Worm (Caenorhabditis elegans): Measurements from ENCODE around the gene marc-5.
A peak's percentile ranks its signal among the peaks of the same experiment; 100 is the strongest.

The marc-5 gene

DNA sequence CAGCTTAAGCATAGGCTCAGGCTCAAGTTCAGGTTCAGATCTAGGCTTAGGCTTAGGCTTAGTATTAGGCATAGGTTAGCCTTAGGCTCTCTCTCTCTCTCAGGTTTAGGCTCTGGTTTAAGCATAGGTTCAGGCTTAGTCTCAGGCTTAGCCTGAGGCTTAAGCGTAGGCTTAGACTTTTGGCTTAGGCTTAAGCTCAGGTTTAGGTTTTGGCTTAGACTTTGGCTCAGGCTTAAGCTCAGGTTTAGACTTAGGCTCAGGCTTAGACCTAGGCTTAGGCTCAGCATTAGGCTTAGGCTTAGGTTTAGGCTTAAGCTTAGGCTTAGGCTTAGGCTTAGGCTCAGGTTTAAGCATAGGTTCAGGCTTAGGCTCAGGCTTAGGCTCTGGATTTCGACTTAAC, 35.6 kb downstream of the marc-5 start (continued):
- TF ChIP-seq bed-1 (GFP tag; IDR thresholded peaks at IDR 0.05) (no peak), lin-54 (GFP tag; optimal IDR thresholded peaks at IDR 0.05) (no peak)

DNA sequence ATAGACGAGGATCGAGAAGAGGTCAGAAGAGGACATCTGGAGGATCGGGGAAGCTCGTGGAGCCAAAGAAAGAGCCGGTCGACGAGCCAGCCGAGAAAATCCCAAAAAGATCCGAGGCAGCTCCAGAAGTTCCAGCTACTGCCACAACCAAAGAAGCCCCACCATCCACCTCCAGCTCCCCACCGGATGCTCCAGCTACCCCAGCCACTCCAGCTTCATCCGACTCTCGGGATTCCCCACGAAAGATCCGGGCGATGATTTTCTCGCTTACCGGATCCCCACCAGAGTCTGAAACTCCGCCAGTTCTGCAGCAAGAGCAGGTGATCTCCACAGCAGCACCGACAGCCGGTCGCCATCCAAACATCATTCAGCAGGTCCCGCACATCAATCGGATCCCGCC, 36.4 kb downstream of the marc-5 start:
- TF ChIP-seq pbrm-1 (GFP tag; IDR thresholded peaks at IDR 0.05) (0 out of 2 replicates have a peak, but pooled peaks have one; percentile 22), zfh-2 (GFP tag; conservative IDR thresholded peaks at IDR 0.05) (peak; percentile 74), egrh-3 (GFP tag; IDR thresholded peaks at IDR 0.05) (peak; percentile 67; the same call in 1 of the 2 replicates), madf-6 (GFP tag; IDR thresholded peaks at IDR 0.05) (no peak), ztf-28 (GFP tag; IDR thresholded peaks at IDR 0.05) (0 out of 2 replicates have a peak, but pooled peaks have one; percentile 2)

DNA sequence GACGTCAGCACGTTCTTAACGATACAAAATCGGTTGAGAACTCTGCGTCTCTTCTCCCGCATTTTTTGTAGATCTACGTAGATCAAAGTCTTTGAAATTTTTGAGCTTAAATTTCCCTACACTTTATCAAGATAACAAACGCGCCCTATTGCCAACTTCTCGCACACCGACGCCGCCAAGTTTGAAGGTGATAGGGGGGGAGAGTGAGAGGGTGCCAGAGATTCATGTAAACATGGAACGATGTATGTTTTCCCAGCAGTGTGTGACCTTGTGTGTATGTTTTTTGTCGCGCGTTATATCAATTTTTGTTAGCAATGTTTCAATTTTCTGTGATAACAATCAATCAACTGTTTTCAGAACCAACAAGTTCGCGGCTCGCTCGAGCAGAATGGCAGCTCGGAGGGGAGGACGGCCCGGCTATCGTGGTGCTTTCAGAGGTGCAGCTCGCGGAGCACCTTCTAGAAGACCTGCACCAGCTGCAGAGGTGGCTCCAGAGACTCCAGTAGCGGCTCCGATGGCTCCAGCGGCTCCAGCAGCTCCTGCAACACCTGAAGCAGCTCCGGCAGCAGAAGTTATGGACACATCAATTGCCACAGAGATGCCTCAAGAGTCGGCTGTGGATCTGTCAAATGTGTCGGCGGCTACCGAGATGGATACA, 37.6 kb downstream of the marc-5 start:
- TF ChIP-seq Y67H2A.10 (GFP tag; conservative IDR thresholded peaks at IDR 0.05) (no peak), zfh-2 (GFP tag; conservative IDR thresholded peaks at IDR 0.05) (peak; percentile 93), pbrm-1 (GFP tag; IDR thresholded peaks at IDR 0.05) (no peak), F33H1.4 (GFP tag; IDR thresholded peaks at IDR 0.05) (no peak), lag-1 (GFP tag; IDR thresholded peaks at IDR 0.05) (no peak), nfya-2 (GFP tag; IDR thresholded peaks at IDR 0.05) (no peak), ztf-22 (GFP tag; optimal IDR thresholded peaks at IDR 0.05) (no peak), cebp-1 (GFP tag; IDR thresholded peaks at IDR 0.05) (no peak), cebp-1 (tag; optimal IDR thresholded peaks at IDR 0.05) (no peak), nhr-27 (tag; optimal IDR thresholded peaks at IDR 0.05) (no peak), ceh-27 (GFP tag; optimal IDR thresholded peaks at IDR 0.05) (no peak), ztf-18 (tag; optimal IDR thresholded peaks at IDR 0.05) (no peak), Y79H2A.3 (GFP tag; conservative IDR thresholded peaks at IDR 0.05) (no peak), rcor-1 (GFP tag; IDR thresholded peaks at IDR 0.05) (no peak), mcd-1 (GFP tag; IDR thresholded peaks at IDR 0.05) (peak; percentile 25; the same call in 1 of the 2 replicates), lin-26 (GFP tag; IDR thresholded peaks at IDR 0.05) (no peak), dpl-1 (GFP tag; optimal IDR thresholded peaks at IDR 0.05) (no peak), let-607 (tag; optimal IDR thresholded peaks at IDR 0.05) (no peak), egrh-3 (GFP tag; IDR thresholded peaks at IDR 0.05) (peak; percentile 95)

DNA sequence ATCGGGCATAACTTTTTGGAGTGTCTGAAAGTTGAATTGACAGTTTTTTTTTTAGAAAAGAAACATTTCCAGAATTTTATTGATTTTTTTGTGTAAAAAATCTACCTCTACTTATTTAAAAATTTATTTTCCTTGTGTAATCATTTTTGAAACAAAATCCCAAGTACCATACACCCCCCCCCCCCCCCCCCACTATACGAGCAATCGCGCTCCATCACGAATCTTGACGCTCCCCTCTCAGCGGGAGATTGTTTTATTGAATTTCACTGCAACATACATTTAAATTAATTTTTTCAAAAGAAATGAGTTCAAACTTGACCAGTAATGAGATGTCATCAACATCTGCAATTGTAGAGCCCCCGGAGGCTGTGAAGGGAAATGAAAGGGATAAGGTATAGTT, 39.7 kb downstream of the marc-5 start, which contains the start of gene sop-2:
TSS of gene sop-2 (plus strand) at position 301 of the 400 bp plus-strand sequence.
- no peak for TF ChIP-seq ceh-40 (GFP tag; IDR thresholded peaks at IDR 0.05)
- no peak for TF ChIP-seq dpl-1 (GFP tag; optimal IDR thresholded peaks at IDR 0.05)
- no peak for TF ChIP-seq Y56A3A.18 (GFP tag; IDR thresholded peaks at IDR 0.05)
- no peak for TF ChIP-seq nhr-120 (GFP tag; IDR thresholded peaks at IDR 0.05)
- no peak for TF ChIP-seq ceh-79 (tag; optimal IDR thresholded peaks at IDR 0.05)
- no peak for TF ChIP-seq ztf-26 (tag; optimal IDR thresholded peaks at IDR 0.05)
- no peak for TF ChIP-seq pbrm-1 (GFP tag; IDR thresholded peaks at IDR 0.05)
- TF ChIP-seq bed-2 (GFP tag; IDR thresholded peaks at IDR 0.05) = no peak
- TF ChIP-seq F37B4.10 (GFP tag; IDR thresholded peaks at IDR 0.05) = no peak
- TF ChIP-seq lin-26 (GFP tag; IDR thresholded peaks at IDR 0.05) = no peak
- TF ChIP-seq ama-1 (optimal IDR thresholded peaks at IDR 0.05) = no peak
- no peak for TF ChIP-seq ama-1 (GFP tag; optimal IDR thresholded peaks at IDR 0.05)
- TF ChIP-seq sea-2 (GFP tag; IDR thresholded peaks at IDR 0.05) = no peak
- TF ChIP-seq ztf-3 (GFP tag; optimal IDR thresholded peaks at IDR 0.05) = no peak
- TF ChIP-seq tlf-1 (GFP tag; optimal IDR thresholded peaks at IDR 0.05) = no peak
- no peak for TF ChIP-seq lir-1 (GFP tag; conservative IDR thresholded peaks at IDR 0.05)
- TF ChIP-seq F10E7.11 (tag; optimal IDR thresholded peaks at IDR 0.05) = no peak
- no peak for TF ChIP-seq rcor-1 (GFP tag; IDR thresholded peaks at IDR 0.05)
- no peak for TF ChIP-seq tbx-9 (tag; optimal IDR thresholded peaks at IDR 0.05; ENCODE audit: borderline replicate concordance)

Measured in whole organism, young adult.